Worm (Caenorhabditis elegans) whole organism, young adult: ENCODE measurements around the gene srd-13.
A peak's percentile ranks its signal among the peaks of the same experiment; 100 is the strongest.

Experiments
- B0019.2 ChIP-seq: fragments of 200-800 bp; sonication (Bioruptor generic); conservative IDR thresholded peaks from 2 replicates; pipeline ENCODE4 v1.3.6; 2022; ENCODE audit warnings: missing genetic modification reagents, missing genetic modification characterization, missing compliant biosample characterization
- B0336.3 ChIP-seq: fragments of 200-800 bp; sonication (Bioruptor generic); IDR thresholded peaks from 2 replicates; pipeline ENCODE4 v1.3.6; 2022; ENCODE audit warnings: missing genetic modification characterization, missing compliant biosample characterization
- D2030.7 ChIP-seq: fragments of 200-800 bp; sonication (Bioruptor generic); IDR thresholded peaks from 2 replicates; pipeline ENCODE4 v1.3.6; 2022; ENCODE audit warnings: missing genetic modification reagents, missing genetic modification characterization, missing compliant biosample characterization
- F10E7.11 ChIP-seq: sonication (generic microtip); optimal IDR thresholded peaks from 2 replicates; lab custom pipeline; 2017; ENCODE audit warnings: mild to moderate bottlenecking, missing genetic modification characterization, moderate library complexity, missing compliant biosample characterization
- F39B2.1 ChIP-seq: fragments of 200-800 bp; sonication (Bioruptor generic); IDR thresholded peaks from 2 replicates; pipeline ENCODE4 v1.3.6; 2022; ENCODE audit warnings: missing genetic modification reagents, missing genetic modification characterization, missing compliant biosample characterization
- F57A8.1 ChIP-seq: fragments of 200-800 bp; sonication (Bioruptor generic); optimal IDR thresholded peaks from 2 replicates; lab custom pipeline; 2018; ENCODE audit warnings: mild to moderate bottlenecking, missing genetic modification characterization, moderate library complexity, missing compliant biosample characterization
- K11D2.4 ChIP-seq: fragments of 200-800 bp; sonication (Bioruptor generic); IDR thresholded peaks from 2 replicates; pipeline ENCODE4 v1.3.6; 2022; ENCODE audit warnings: missing genetic modification reagents, missing genetic modification characterization, missing compliant biosample characterization
- K12H6.12 ChIP-seq: fragments of 200-800 bp; sonication (Bioruptor generic); optimal IDR thresholded peaks from 2 replicates; lab custom pipeline; 2018; ENCODE audit warnings: mild to moderate bottlenecking, missing genetic modification characterization, missing compliant biosample characterization
- T26A5.8 ChIP-seq: sonication (generic microtip); optimal IDR thresholded peaks from 2 replicates; lab custom pipeline; 2016; ENCODE audit warnings: missing genetic modification characterization, missing compliant biosample characterization
- Y53G8AR.9 ChIP-seq: fragments of 200-800 bp; sonication (Bioruptor generic); conservative IDR thresholded peaks from 2 replicates; pipeline ENCODE4 v1.3.6; 2022; ENCODE audit warnings: missing genetic modification reagents, missing genetic modification characterization, missing compliant biosample characterization
- Y67H2A.10 ChIP-seq: fragments of 200-800 bp; sonication (Bioruptor generic); conservative IDR thresholded peaks from 2 replicates; pipeline ENCODE4 v1.3.6; 2022; ENCODE audit warnings: missing genetic modification reagents, missing genetic modification characterization, missing compliant biosample characterization
- aptf-2 ChIP-seq: fragments of 200-800 bp; sonication (Bioruptor generic); conservative IDR thresholded peaks from 2 replicates; pipeline ENCODE4 v1.3.6; 2022; ENCODE audit warnings: missing genetic modification reagents, missing genetic modification characterization, missing compliant biosample characterization
- attf-5 ChIP-seq: fragments of 200-800 bp; sonication (Bioruptor generic); optimal IDR thresholded peaks from 2 replicates; lab custom pipeline; 2018; ENCODE audit warnings: mild to moderate bottlenecking, missing genetic modification characterization, missing compliant biosample characterization
- cebp-1 ChIP-seq, 2 experiments: fragments of 200-800 bp in 1 of 2; sonication (Bioruptor generic) in 1 of 2; sonication (generic microtip) in 1 of 2; IDR thresholded peaks in 1 of 2; optimal IDR thresholded peaks in 1 of 2; 2 replicates each; pipeline versions ENCODE4 v1.3.6 to Lab custom; 2017 to 2022; ENCODE audit warnings: missing compliant biosample characterization in 2 of 2, missing genetic modification characterization in 2 of 2, mild to moderate bottlenecking in 1 of 2, missing genetic modification reagents in 1 of 2, moderate library complexity in 1 of 2
- ceh-100 ChIP-seq: fragments of 200-800 bp; sonication (Bioruptor generic); IDR thresholded peaks from 2 replicates; pipeline ENCODE4 v1.3.6; 2022; ENCODE audit warnings: missing genetic modification reagents, missing genetic modification characterization, missing compliant biosample characterization
- ceh-79 ChIP-seq: sonication (generic microtip); optimal IDR thresholded peaks from 2 replicates; lab custom pipeline; 2017; ENCODE audit warnings: mild to moderate bottlenecking, missing genetic modification characterization, missing compliant biosample characterization
- die-1 ChIP-seq: sonication (generic microtip); optimal IDR thresholded peaks from 2 replicates; lab custom pipeline; 2016; ENCODE audit warnings: missing genotype, mild to moderate bottlenecking, missing genetic modification characterization, missing compliant biosample characterization
- dox-1 ChIP-seq: fragments of 200-800 bp; sonication (Bioruptor generic); IDR thresholded peaks from 2 replicates; pipeline ENCODE4 v1.3.6; 2022; ENCODE audit warnings: missing genetic modification reagents, missing genetic modification characterization, missing compliant biosample characterization
- dpff-1 ChIP-seq: sonication (generic microtip); optimal IDR thresholded peaks from 2 replicates; lab custom pipeline; 2017; ENCODE audit warnings: mild to moderate bottlenecking, missing genetic modification characterization, missing compliant biosample characterization
- hlh-12 ChIP-seq: sonication (generic microtip); optimal IDR thresholded peaks from 2 replicates; lab custom pipeline; 2016; ENCODE audit warnings: missing genetic modification characterization, missing compliant biosample characterization
- hmg-1.2 ChIP-seq: fragments of 200-800 bp; sonication (Bioruptor generic); IDR thresholded peaks from 2 replicates; pipeline ENCODE4 v1.3.6; 2022; ENCODE audit warnings: missing genetic modification reagents, missing genetic modification characterization, missing compliant biosample characterization
- lin-26 ChIP-seq: fragments of 200-800 bp; sonication (Bioruptor generic); IDR thresholded peaks from 2 replicates; pipeline ENCODE4 v1.3.6; 2022; ENCODE audit warnings: missing genetic modification reagents, missing genetic modification characterization, missing compliant biosample characterization
- madf-3 ChIP-seq: fragments of 200-800 bp; sonication (Bioruptor generic); IDR thresholded peaks from 2 replicates; pipeline ENCODE4 v1.3.6; 2022; ENCODE audit warnings: missing genetic modification reagents, missing genetic modification characterization, missing compliant biosample characterization
- madf-8 ChIP-seq: fragments of 200-800 bp; sonication (Bioruptor generic); conservative IDR thresholded peaks from 2 replicates; pipeline ENCODE4 v1.3.6; 2022; ENCODE audit warnings: missing genetic modification reagents, missing genetic modification characterization, missing compliant biosample characterization
- mxl-1 ChIP-seq: sonication (generic microtip); optimal IDR thresholded peaks from 2 replicates; lab custom pipeline; 2016; ENCODE audit warnings: missing genetic modification characterization, missing compliant biosample characterization
- nfya-1 ChIP-seq: sonication (generic microtip); optimal IDR thresholded peaks from 2 replicates; lab custom pipeline; 2017; ENCODE audit warnings: antibody characterized with exemption, missing compliant biosample characterization, missing genetic modification characterization, borderline replicate concordance; ENCODE audit not compliant: insufficient read depth
- nfyb-1 ChIP-seq: fragments of 200-800 bp; sonication (Bioruptor generic); IDR thresholded peaks from 2 replicates; pipeline ENCODE4 v1.3.6; 2022; ENCODE audit warnings: missing genetic modification reagents, missing genetic modification characterization, missing compliant biosample characterization
- pbrm-1 ChIP-seq: fragments of 200-800 bp; sonication (Bioruptor generic); IDR thresholded peaks from 2 replicates; pipeline ENCODE4 v1.3.6; 2022; ENCODE audit warnings: missing genetic modification reagents, missing genetic modification characterization, missing compliant biosample characterization
- pha-4 ChIP-seq: fragments of 150-350 bp; sonication (generic microtip); optimal IDR thresholded peaks from 2 replicates; lab custom pipeline; 2014; ENCODE audit warnings: missing biosample characterization, missing genetic modification reagents, missing genetic modification characterization
- rpc-1 ChIP-seq, 2 experiments: fragments of 150-350 bp in 1 of 2; sonication (generic microtip) in 1 of 2; optimal IDR thresholded peaks; 2 replicates each; lab custom pipeline; 2014 to 2018; ENCODE audit warnings: missing biosample characterization in 1 of 2, missing genetic modification characterization in 1 of 2, missing genetic modification reagents in 1 of 2, missing genotype in 1 of 2
- snpc-1.3 ChIP-seq: sonication (generic microtip); optimal IDR thresholded peaks from 2 replicates; lab custom pipeline; 2017; ENCODE audit warnings: missing genetic modification characterization, mild to moderate bottlenecking, missing compliant biosample characterization, antibody characterized with exemption, moderate library complexity, missing genotype, missing genetic modification reagents; ENCODE audit not compliant: insufficient read depth
- snpc-3.4 ChIP-seq: sonication (generic microtip); optimal IDR thresholded peaks from 2 replicates; lab custom pipeline; 2017; ENCODE audit warnings: missing genetic modification characterization, mild to moderate bottlenecking, missing compliant biosample characterization, antibody characterized with exemption, moderate library complexity, missing genotype, missing genetic modification reagents
- snpc-4 ChIP-seq, 5 experiments: fragments of 150-350 bp in 1 of 5; sonication (generic microtip) in 4 of 5; optimal IDR thresholded peaks; 2 replicates each; lab custom pipeline; 2014 to 2018; ENCODE audit warnings: missing genetic modification characterization in 5 of 5, missing biosample characterization in 3 of 5, antibody characterized with exemption in 2 of 5, mild to moderate bottlenecking in 2 of 5, missing compliant biosample characterization in 2 of 5, missing genotype in 2 of 5, moderate library complexity in 2 of 5, missing genetic modification reagents in 1 of 5
- somi-1 ChIP-seq: fragments of 200-800 bp; sonication (Bioruptor generic); optimal IDR thresholded peaks from 2 replicates; lab custom pipeline; 2018; ENCODE audit warnings: mild to moderate bottlenecking, missing genetic modification characterization, missing compliant biosample characterization
- tbp1 ChIP-seq: fragments of 200-800 bp; sonication (Bioruptor generic); optimal IDR thresholded peaks from 2 replicates; lab custom pipeline; 2018; ENCODE audit warnings: mild to moderate bottlenecking, missing genetic modification characterization, missing compliant biosample characterization
- tlf-1 ChIP-seq: fragments of 200-800 bp; sonication (Bioruptor generic); optimal IDR thresholded peaks from 2 replicates; lab custom pipeline; 2018; ENCODE audit warnings: mild to moderate bottlenecking, missing genetic modification characterization, missing compliant biosample characterization
- xnd-1 ChIP-seq: sonication (generic microtip); optimal IDR thresholded peaks from 2 replicates; lab custom pipeline; 2016; ENCODE audit warnings: missing genotype, missing genetic modification reagents, missing genetic modification characterization, missing compliant biosample characterization
- zfh-2 ChIP-seq: fragments of 200-800 bp; sonication (Bioruptor generic); conservative IDR thresholded peaks from 2 replicates; pipeline ENCODE4 v1.3.6; 2022; ENCODE audit warnings: missing genetic modification reagents, missing genetic modification characterization, missing compliant biosample characterization
- ztf-18 ChIP-seq: sonication (generic microtip); optimal IDR thresholded peaks from 2 replicates; lab custom pipeline; 2016; ENCODE audit warnings: missing genotype, mild to moderate bottlenecking, missing genetic modification characterization, missing compliant biosample characterization
- ztf-3 ChIP-seq: fragments of 200-800 bp; sonication (Bioruptor generic); optimal IDR thresholded peaks from 2 replicates; lab custom pipeline; 2018; ENCODE audit warnings: mild to moderate bottlenecking, missing genetic modification characterization, missing compliant biosample characterization

The srd-13 gene

ce11 chrIV:5604465-5604864, 31.0 kb downstream of the srd-13 start (continued):
- TF ChIP-seq pha-4 (tag; lab: Kevin White, UChicago), result peak; percentile 46
- peak; percentile 44 for TF ChIP-seq somi-1 (GFP tag; lab: Kevin White, UChicago)
- TF ChIP-seq xnd-1, result no peak
- no peak for TF ChIP-seq dpff-1
- TF ChIP-seq tbp1, result peak; percentile 4

ce11 chrIV:5603321-5603720, 32.1 kb downstream of the srd-13 start:
- TF ChIP-seq cebp-1 (GFP tag; IDR thresholded peaks at IDR 0.05; lab: Robert Waterston, UW) (0 out of 2 replicates have a peak, but pooled peaks have one; percentile 18), cebp-1 (tag; optimal IDR thresholded peaks at IDR 0.05; lab: Kevin White, UChicago) (peak; percentile 34), ztf-3 (GFP tag; lab: Kevin White, UChicago) (no peak), die-1 (tag; lab: Kevin White, UChicago) (no peak)

- no peak for TF ChIP-seq snpc-4 (GFP tag; optimal IDR thresholded peaks at IDR 0.05; lab: Kevin White, UChicago)
- peak in 1 of 4 experiments; percentile 68 for TF ChIP-seq snpc-4 (tag; optimal IDR thresholded peaks at IDR 0.05; lab: Kevin White, UChicago)
- TF ChIP-seq ceh-79, result no peak
Observed at ce11 chrIV:5602415-5602814, 33.0 kb downstream of the srd-13 start.

- TF ChIP-seq F39B2.1 (GFP tag; lab: Robert Waterston, UW) (no peak), F57A8.1 (GFP tag; lab: Kevin White, UChicago) (no peak), hmg-1.2 (peak; percentile 87), madf-3 (GFP tag; lab: Robert Waterston, UW) (no peak), xnd-1 (no peak), aptf-2 (no peak), nfyb-1 (GFP tag; lab: Robert Waterston, UW) (peak; percentile 36; the same call in 1 of the 2 replicates), ztf-18 (no peak), snpc-1.3 (tag; lab: Kevin White, UChicago) (no peak), Y53G8AR.9 (no peak), snpc-3.4 (no peak), ceh-100 (GFP tag; lab: Robert Waterston, UW) (no peak), K11D2.4 (no peak), B0336.3 (GFP tag; lab: Robert Waterston, UW) (no peak), Y67H2A.10 (GFP tag; lab: Robert Waterston, UW) (no peak), zfh-2 (GFP tag; lab: Robert Waterston, UW) (0 out of 2 replicates have a peak, but pooled peaks have one; percentile 28), mxl-1 (tag; lab: Kevin White, UChicago) (no peak), madf-8 (GFP tag; lab: Robert Waterston, UW) (no peak), nfya-1 (no peak), hlh-12 (tag; lab: Kevin White, UChicago) (no peak), pbrm-1 (GFP tag; lab: Robert Waterston, UW) (no peak), cebp-1 (GFP tag; IDR thresholded peaks at IDR 0.05; lab: Robert Waterston, UW) (0 out of 2 replicates have a peak, but pooled peaks have one; percentile 21), cebp-1 (tag; optimal IDR thresholded peaks at IDR 0.05; lab: Kevin White, UChicago) (peak; percentile 39), F10E7.11 (tag; lab: Kevin White, UChicago) (no peak), T26A5.8 (tag; lab: Kevin White, UChicago) (no peak), K12H6.12 (tag; lab: Kevin White, UChicago) (peak; percentile 45), B0019.2 (GFP tag; lab: Robert Waterston, UW) (no peak), pha-4 (tag; lab: Kevin White, UChicago) (no peak), die-1 (tag; lab: Kevin White, UChicago) (no peak), attf-5 (GFP tag; lab: Kevin White, UChicago) (peak; percentile 14), tlf-1 (no peak), dox-1 (GFP tag; lab: Robert Waterston, UW) (0 out of 2 replicates have a peak, but pooled peaks have one; percentile 21), snpc-4 (GFP tag; optimal IDR thresholded peaks at IDR 0.05; lab: Kevin White, UChicago) (no peak), snpc-4 (tag; optimal IDR thresholded peaks at IDR 0.05; lab: Kevin White, UChicago) (peak in 1 of 4 experiments; percentile 23), rpc-1 (optimal IDR thresholded peaks at IDR 0.05; lab: Kevin White, UChicago) (no peak), rpc-1 (tag; optimal IDR thresholded peaks at IDR 0.05; lab: Kevin White, UChicago) (no peak), lin-26 (GFP tag; lab: Robert Waterston, UW) (0 out of 2 replicates have a peak, but pooled peaks have one; percentile 51), D2030.7 (GFP tag; lab: Robert Waterston, UW) (no peak)
Observed at ce11 chrIV:5600316-5600715, 35.1 kb downstream of the srd-13 start.
